Worm (Caenorhabditis elegans) whole organism, early embryonic: ENCODE data around the gene dop-1.

Source experiments
- ama-1 ChIP-seq: fragments of 150-350 bp; optimal IDR thresholded peaks from 2 replicates; lab custom pipeline; 2014
- ets-7 ChIP-seq: sonication (generic microtip); optimal IDR thresholded peaks from 2 replicates; lab custom pipeline; 2016; ENCODE audit warnings: missing genotype, missing genetic modification characterization, missing compliant biosample characterization
- flt-1 ChIP-seq: fragments of 200-800 bp; sonication (Bioruptor generic); IDR thresholded peaks from 2 replicates; pipeline ENCODE4 v1.3.6; 2022; ENCODE audit warnings: missing genetic modification characterization, missing compliant biosample characterization
- tbx-11 ChIP-seq: fragments of 200-800 bp; sonication (Bioruptor generic); IDR thresholded peaks from 2 replicates; pipeline ENCODE4 v1.3.6; 2022; ENCODE audit warnings: missing genetic modification characterization, missing compliant biosample characterization

ce11 chrX:4410280-4410911, 8.3 kb downstream of the dop-1 start:
- TF ChIP-seq ama-1 (lab: Kevin White, UChicago) (no peak), flt-1 (no peak), ets-7 (tag; lab: Kevin White, UChicago) (no peak), tbx-11 (GFP tag; lab: Robert Waterston, UW) (no peak)
